Worm (Caenorhabditis elegans) whole organism, midembryonic: ENCODE measurements around the gene F42G4.5.

Experiments
- T22C8.4 ChIP-seq: fragments of 200-800 bp; sonication (Bioruptor generic); IDR thresholded peaks from 2 replicates; pipeline ENCODE4 v1.3.6; 2022; ENCODE audit warnings: missing genetic modification characterization, missing compliant biosample characterization
- klf-2 ChIP-seq: fragments of 200-800 bp; sonication (Bioruptor generic); conservative IDR thresholded peaks from 2 replicates; pipeline ENCODE4 v1.3.6; 2022; ENCODE audit warnings: missing genetic modification reagents, missing genetic modification characterization, missing compliant biosample characterization
- ztf-29 ChIP-seq: fragments of 200-800 bp; sonication (Bioruptor generic); IDR thresholded peaks from 2 replicates; pipeline ENCODE4 v1.3.6; 2022; ENCODE audit warnings: missing genetic modification reagents, missing genetic modification characterization, missing compliant biosample characterization

ce11 chrII:13059196-13059595, 14.1 kb upstream of the F42G4.5 start:
- TF ChIP-seq T22C8.4 (GFP tag; lab: Robert Waterston, UW), result no peak
- no peak for TF ChIP-seq klf-2 (GFP tag; lab: Robert Waterston, UW)
- TF ChIP-seq ztf-29 (GFP tag; lab: Robert Waterston, UW), result no peak
